Fruit fly (Drosophila melanogaster): Measurements from ENCODE around the gene hd.

The hd gene

DNA sequence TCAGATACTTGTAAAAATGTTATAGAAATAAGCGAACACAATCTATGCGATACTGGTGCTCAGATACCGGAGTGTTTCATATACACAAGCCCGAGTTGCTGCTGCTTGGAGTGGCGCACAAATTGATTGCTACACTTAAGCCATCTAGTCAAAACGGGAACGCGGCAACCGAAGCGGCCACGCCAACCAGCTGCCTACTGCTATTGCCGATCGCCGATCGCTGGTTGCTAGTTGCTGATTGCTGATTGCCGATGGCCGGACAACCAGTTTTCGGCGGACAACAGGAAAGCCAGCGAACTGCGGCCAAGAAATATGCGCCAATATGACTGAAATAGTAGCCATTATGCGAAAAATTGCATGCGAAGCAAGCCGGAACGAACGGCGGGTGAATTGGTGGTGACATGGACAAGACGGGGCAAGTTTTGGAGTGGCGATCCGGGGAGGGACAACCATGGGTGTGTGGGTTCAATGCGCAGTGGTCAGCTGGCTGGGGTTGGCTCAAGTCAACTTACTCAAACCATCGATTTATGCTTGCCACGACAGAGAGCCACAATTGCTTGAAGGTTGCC, 15.4 kb upstream of the hd start:
- TF ChIP-seq psq (optimal IDR thresholded peaks at IDR 0.05) (no peak), CG8478 (optimal IDR thresholded peaks at IDR 0.05) (no peak), EcR (GFP tag; optimal IDR thresholded peaks at IDR 0.05) (no peak)

- no peak for TF ChIP-seq psq (optimal IDR thresholded peaks at IDR 0.05)
These were observed 14.7 kb upstream of the hd start for dm6 chr3R:5389435-5389834.

DNA sequence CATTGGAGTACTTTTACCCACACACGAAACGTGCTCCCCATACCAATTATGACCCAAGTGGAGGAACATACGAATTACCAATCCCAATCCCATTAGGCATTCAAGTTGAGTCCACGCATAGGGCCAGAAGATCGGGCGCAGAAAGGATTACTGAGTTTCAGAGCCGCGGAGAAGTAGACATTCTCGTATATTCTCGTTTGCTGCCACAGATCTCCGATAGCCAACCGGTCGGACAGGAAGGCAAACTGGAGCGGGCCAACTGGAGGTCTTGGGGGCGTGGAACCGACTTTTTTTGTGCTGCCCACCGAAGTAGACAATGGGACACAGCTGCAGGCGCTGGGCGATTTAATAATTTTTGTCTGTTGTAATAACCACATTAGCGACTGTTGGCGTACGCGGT, 14.3 kb upstream of the hd start:
- TF ChIP-seq Dll (optimal IDR thresholded peaks at IDR 0.05) = no peak
- no peak for TF ChIP-seq pan (optimal IDR thresholded peaks at IDR 0.05)
- no peak for TF ChIP-seq EcR (GFP tag; optimal IDR thresholded peaks at IDR 0.05)

DNA sequence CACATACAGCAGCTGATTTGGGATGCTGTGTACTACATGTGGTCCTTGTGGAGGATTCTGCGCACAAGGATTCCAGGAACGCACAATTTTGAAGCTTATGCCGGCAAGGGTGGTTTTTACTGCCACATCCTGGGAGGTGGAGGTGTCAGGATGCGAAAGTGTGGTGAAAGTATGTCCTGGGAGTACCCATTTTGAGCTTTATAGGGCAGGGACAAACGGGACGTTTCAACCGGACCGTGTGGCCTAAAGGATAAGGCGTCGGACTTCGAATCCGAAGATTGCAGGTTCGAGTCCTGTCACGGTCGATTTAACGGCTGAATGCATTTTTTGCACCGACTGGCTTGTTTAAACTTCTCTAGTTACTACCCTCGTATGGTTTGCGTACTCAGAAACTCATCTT, 13.2 kb upstream of the hd start:
- TF ChIP-seq usp (GFP tag; optimal IDR thresholded peaks at IDR 0.05) = no peak
- no peak for TF ChIP-seq CG8478 (optimal IDR thresholded peaks at IDR 0.05)
- TF ChIP-seq EcR (GFP tag; optimal IDR thresholded peaks at IDR 0.05) = no peak
- TF ChIP-seq pan (optimal IDR thresholded peaks at IDR 0.05) = no peak
- no peak for TF ChIP-seq Dll (optimal IDR thresholded peaks at IDR 0.05)
- no peak for TF ChIP-seq psq (optimal IDR thresholded peaks at IDR 0.05)

dm6 chr3R:5387564-5387963, 12.8 kb upstream of the hd start, which contains the start of gene CG14668:
TSS of gene CG14668 (minus strand) at chr3R:5387664.
- TF ChIP-seq EcR (GFP tag; optimal IDR thresholded peaks at IDR 0.05) (no peak), CG8478 (optimal IDR thresholded peaks at IDR 0.05) (no peak), Dll (optimal IDR thresholded peaks at IDR 0.05) (no peak), psq (optimal IDR thresholded peaks at IDR 0.05) (no peak), pan (optimal IDR thresholded peaks at IDR 0.05) (no peak), usp (GFP tag; optimal IDR thresholded peaks at IDR 0.05) (no peak)

DNA sequence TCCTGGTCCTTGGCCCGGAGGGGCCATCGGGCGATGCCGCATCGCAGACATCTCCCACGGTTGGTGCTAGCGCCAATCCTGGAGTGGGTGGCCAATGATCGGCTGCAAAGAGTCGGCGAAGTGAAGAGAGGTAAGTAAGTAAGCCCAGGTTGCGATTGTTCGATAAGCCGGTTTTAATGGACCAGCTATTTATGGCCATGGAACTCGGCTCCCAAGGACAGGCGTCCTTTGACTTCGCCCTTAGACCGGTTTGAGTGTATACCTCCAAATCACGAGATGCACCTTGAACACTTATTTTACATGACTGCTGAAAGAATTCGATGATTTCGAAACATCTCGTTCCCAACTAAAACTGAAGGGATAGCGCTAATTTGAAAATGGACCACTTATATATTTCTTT, 11.0 kb upstream of the hd start:
- TF ChIP-seq usp (GFP tag; optimal IDR thresholded peaks at IDR 0.05) (no peak), pan (optimal IDR thresholded peaks at IDR 0.05) (no peak), EcR (GFP tag; optimal IDR thresholded peaks at IDR 0.05) (no peak), CG8478 (optimal IDR thresholded peaks at IDR 0.05) (no peak), Dll (optimal IDR thresholded peaks at IDR 0.05) (no peak), psq (optimal IDR thresholded peaks at IDR 0.05) (no peak)

DNA sequence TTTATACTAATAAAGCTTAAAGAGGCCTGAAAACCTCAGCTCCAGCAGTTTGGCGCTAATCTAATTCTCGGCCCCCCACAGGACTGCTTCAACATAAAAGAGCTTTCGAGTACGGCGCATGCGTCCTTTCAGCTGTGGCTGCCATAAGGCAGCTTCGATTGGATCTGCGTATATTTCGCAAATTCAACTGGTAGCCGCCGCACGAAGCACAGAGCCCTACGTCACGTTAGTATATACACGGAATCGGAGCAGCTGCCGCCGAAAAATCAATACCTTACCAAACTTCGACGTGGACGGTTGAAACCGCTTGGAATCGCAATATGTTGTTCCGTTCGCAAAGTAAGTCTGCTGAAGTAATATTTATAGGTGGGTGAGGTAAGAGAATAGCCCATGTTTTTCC, 1.9 kb upstream of the hd start, which contains the start of gene 7B2:
Gene 7B2, plus strand, starts transcription at position 169 of the 400 bp plus-strand sequence.
- TF ChIP-seq EcR (GFP tag; optimal IDR thresholded peaks at IDR 0.05) (no peak), pan (optimal IDR thresholded peaks at IDR 0.05) (no peak), Dll (optimal IDR thresholded peaks at IDR 0.05) (no peak), psq (optimal IDR thresholded peaks at IDR 0.05) (no peak)

- TF ChIP-seq psq (optimal IDR thresholded peaks at IDR 0.05) = peak; percentile 28
- TF ChIP-seq CG8478 (optimal IDR thresholded peaks at IDR 0.05) = no peak
These were observed 3.2 kb downstream of the hd start, which contains the start of gene Polr2F for dm6 chr3R:5371563-5371962. TSS of gene Polr2F (plus strand) at chr3R:5371795.

- TF ChIP-seq psq (optimal IDR thresholded peaks at IDR 0.05) (no peak), EcR (GFP tag; optimal IDR thresholded peaks at IDR 0.05) (no peak), usp (GFP tag; optimal IDR thresholded peaks at IDR 0.05) (no peak), CG8478 (optimal IDR thresholded peaks at IDR 0.05) (no peak), pan (optimal IDR thresholded peaks at IDR 0.05) (no peak), Dll (optimal IDR thresholded peaks at IDR 0.05) (no peak)
These were observed 5.2 kb downstream of the hd start, which contains the start of the genes CG31542 and CG34277 for dm6 chr3R:5369490-5370001. TSS of gene CG31542 (plus strand) at chr3R:5369540. TSS of gene CG34277 (plus strand) at chr3R:5369540.

dm6 chr3R:5368170-5368781, 6.5 kb downstream of the hd start, which contains the start of gene Cerk:
TSS of gene Cerk (minus strand) at chr3R:5368306.
- TF ChIP-seq pan (optimal IDR thresholded peaks at IDR 0.05) (no peak), psq (optimal IDR thresholded peaks at IDR 0.05) (no peak), EcR (GFP tag; optimal IDR thresholded peaks at IDR 0.05) (no peak), usp (GFP tag; optimal IDR thresholded peaks at IDR 0.05) (no peak), Dll (optimal IDR thresholded peaks at IDR 0.05) (no peak), CG8478 (optimal IDR thresholded peaks at IDR 0.05) (no peak)

dm6 chr3R:5367512-5368169, 7.1 kb downstream of the hd start:
- no peak for TF ChIP-seq EcR (GFP tag; optimal IDR thresholded peaks at IDR 0.05)
- no peak for TF ChIP-seq usp (GFP tag; optimal IDR thresholded peaks at IDR 0.05)
- no peak for TF ChIP-seq Dll (optimal IDR thresholded peaks at IDR 0.05)
- no peak for TF ChIP-seq pan (optimal IDR thresholded peaks at IDR 0.05)

DNA sequence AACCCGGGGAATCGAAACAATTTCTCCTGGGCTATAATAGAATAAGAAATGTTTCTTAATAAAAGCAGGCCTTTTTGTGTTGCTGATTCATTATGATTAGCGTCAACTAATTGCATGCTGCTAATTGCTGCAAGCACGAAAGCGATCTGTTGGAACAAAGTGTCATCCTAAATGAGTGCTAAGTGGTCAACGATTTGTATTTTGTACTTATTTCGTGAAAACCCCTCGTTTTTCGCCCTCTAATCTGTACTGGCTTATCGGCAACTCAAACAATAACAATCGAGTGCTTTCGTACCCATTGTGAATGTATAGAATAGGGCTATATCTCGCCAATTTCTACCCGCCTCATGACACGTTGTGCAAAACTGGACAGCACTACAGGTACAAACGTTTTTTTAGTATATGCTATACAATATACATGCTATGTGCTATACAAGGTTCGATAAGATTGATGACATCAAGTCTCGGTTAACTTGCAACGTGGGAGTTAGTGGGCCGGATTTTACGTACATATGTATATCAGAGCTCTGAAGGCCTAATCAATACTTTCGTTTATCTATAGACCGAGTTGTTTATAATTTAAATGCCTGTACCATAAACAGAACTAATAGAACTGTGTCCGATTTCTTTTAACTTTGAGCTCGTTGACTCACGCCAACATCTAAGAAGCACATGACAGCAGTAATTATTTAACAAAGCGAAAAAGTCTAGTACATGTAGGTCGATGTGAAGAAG, 10.1 kb downstream of the hd start:
- TF ChIP-seq psq (optimal IDR thresholded peaks at IDR 0.05) = no peak
- no peak for TF ChIP-seq CG8478 (optimal IDR thresholded peaks at IDR 0.05)
- TF ChIP-seq Dll (optimal IDR thresholded peaks at IDR 0.05) = no peak
- no peak for TF ChIP-seq usp (GFP tag; optimal IDR thresholded peaks at IDR 0.05)

All from whole organism.